Worm (Caenorhabditis elegans) whole organism, L2 larva: ENCODE data around the gene srx-10.

Source experiments
- R02D3.7 ChIP-seq: fragments of 150-350 bp; optimal IDR thresholded peaks from 2 replicates; lab custom pipeline; 2014; ENCODE audit warnings: missing biosample characterization, missing genetic modification characterization
- ZK546.5 ChIP-seq: sonication (generic microtip); optimal IDR thresholded peaks from 2 replicates; lab custom pipeline; 2017; ENCODE audit warnings: missing biosample characterization, missing genetic modification characterization
- alr-1 ChIP-seq: fragments of 150-350 bp; optimal IDR thresholded peaks from 2 replicates; lab custom pipeline; 2014; ENCODE audit warnings: missing biosample characterization, missing genetic modification characterization
- aly-2 ChIP-seq: fragments of 150-350 bp; optimal IDR thresholded peaks from 2 replicates; lab custom pipeline; 2014; ENCODE audit warnings: missing biosample characterization, missing genetic modification characterization
- ceh-16 ChIP-seq: fragments of 150-350 bp; optimal IDR thresholded peaks from 2 replicates; lab custom pipeline; 2014; ENCODE audit warnings: missing biosample characterization, missing genetic modification characterization
- ceh-82 ChIP-seq: fragments of 150-350 bp; optimal IDR thresholded peaks from 2 replicates; lab custom pipeline; 2014; ENCODE audit warnings: missing biosample characterization, missing genetic modification characterization
- crh-2 ChIP-seq: sonication (generic microtip); optimal IDR thresholded peaks from 2 replicates; lab custom pipeline; 2017; ENCODE audit warnings: missing biosample characterization, missing genetic modification characterization
- egl-27 ChIP-seq: sonication (generic microtip); optimal IDR thresholded peaks from 3 replicates; lab custom pipeline; 2017; ENCODE audit warnings: missing biosample characterization, missing genetic modification reagents, missing genetic modification characterization
- elt-1 ChIP-seq: fragments of 150-350 bp; optimal IDR thresholded peaks from 2 replicates; lab custom pipeline; 2014; ENCODE audit warnings: missing biosample characterization, missing genetic modification characterization
- fos-1 ChIP-seq: fragments of 150-350 bp; optimal IDR thresholded peaks from 2 replicates; lab custom pipeline; 2014; ENCODE audit warnings: missing biosample characterization, missing genetic modification characterization
- gmeb-1 ChIP-seq: fragments of 150-350 bp; optimal IDR thresholded peaks from 2 replicates; lab custom pipeline; 2014; ENCODE audit warnings: missing biosample characterization, missing genetic modification characterization
- lin-11 ChIP-seq: fragments of 150-350 bp; sonication (generic microtip); optimal IDR thresholded peaks from 2 replicates; lab custom pipeline; 2014; ENCODE audit warnings: missing biosample characterization, missing genetic modification characterization, inconsistent platforms, mixed read lengths
- lin-13 ChIP-seq: fragments of 150-350 bp; optimal IDR thresholded peaks from 2 replicates; lab custom pipeline; 2014; ENCODE audit warnings: missing biosample characterization, missing genetic modification reagents, missing genetic modification characterization
- lin-39 ChIP-seq: fragments of 150-350 bp; optimal IDR thresholded peaks from 2 replicates; lab custom pipeline; 2014; ENCODE audit warnings: missing biosample characterization, missing genetic modification reagents, missing genetic modification characterization
- lsy-2 ChIP-seq, 2 experiments: fragments of 150-350 bp in 1 of 2; sonication (generic microtip) in 1 of 2; optimal IDR thresholded peaks; 2 replicates each; lab custom pipeline; 2014 to 2017; ENCODE audit warnings: missing biosample characterization in 2 of 2, missing genetic modification characterization in 2 of 2
- mab-5 ChIP-seq: fragments of 150-350 bp; optimal IDR thresholded peaks from 2 replicates; lab custom pipeline; 2014; ENCODE audit warnings: missing biosample characterization, missing genetic modification characterization
- mbf-1 ChIP-seq: sonication (generic microtip); optimal IDR thresholded peaks from 2 replicates; lab custom pipeline; 2017; ENCODE audit warnings: missing biosample characterization, missing genetic modification characterization
- nhr-10 ChIP-seq: sonication (generic microtip); optimal IDR thresholded peaks from 2 replicates; lab custom pipeline; 2017; ENCODE audit warnings: missing biosample characterization, missing genetic modification characterization
- nhr-11 ChIP-seq: fragments of 150-350 bp; optimal IDR thresholded peaks from 2 replicates; lab custom pipeline; 2014; ENCODE audit warnings: missing biosample characterization, missing genetic modification characterization
- nhr-12 ChIP-seq: fragments of 150-350 bp; optimal IDR thresholded peaks from 2 replicates; lab custom pipeline; 2014; ENCODE audit warnings: missing biosample characterization, missing genetic modification characterization
- nhr-129 ChIP-seq: fragments of 150-350 bp; optimal IDR thresholded peaks from 2 replicates; lab custom pipeline; 2014; ENCODE audit warnings: missing biosample characterization, missing genetic modification characterization
- nhr-21 ChIP-seq: fragments of 150-350 bp; optimal IDR thresholded peaks from 2 replicates; lab custom pipeline; 2014; ENCODE audit warnings: missing biosample characterization, missing genetic modification characterization
- nhr-23 ChIP-seq: fragments of 150-350 bp; optimal IDR thresholded peaks from 2 replicates; lab custom pipeline; 2014; ENCODE audit warnings: missing biosample characterization, missing genetic modification reagents, missing genetic modification characterization
- nhr-237 ChIP-seq: fragments of 150-350 bp; optimal IDR thresholded peaks from 2 replicates; lab custom pipeline; 2014; ENCODE audit warnings: missing biosample characterization, missing genetic modification characterization
- nhr-25 ChIP-seq: fragments of 150-350 bp; sonication (generic microtip); optimal IDR thresholded peaks from 3 replicates; lab custom pipeline; 2014; ENCODE audit warnings: missing biosample characterization, missing genetic modification characterization
- nhr-6 ChIP-seq: fragments of 150-350 bp; optimal IDR thresholded peaks from 2 replicates; lab custom pipeline; 2014; ENCODE audit warnings: missing biosample characterization, missing genetic modification characterization
- nhr-77 ChIP-seq: fragments of 150-350 bp; optimal IDR thresholded peaks from 2 replicates; lab custom pipeline; 2014; ENCODE audit warnings: missing biosample characterization, missing genetic modification characterization
- sem-4 ChIP-seq: fragments of 150-350 bp; optimal IDR thresholded peaks from 2 replicates; lab custom pipeline; 2014; ENCODE audit warnings: missing biosample characterization, missing genetic modification reagents, missing genetic modification characterization
- skn-1 ChIP-seq: sonication (generic microtip); optimal IDR thresholded peaks from 2 replicates; lab custom pipeline; 2017; ENCODE audit warnings: missing biosample characterization, missing genetic modification characterization
- sma-9 ChIP-seq, 2 experiments: fragments of 150-350 bp in 1 of 2; sonication (generic microtip) in 1 of 2; optimal IDR thresholded peaks; 2 replicates each; lab custom pipeline; 2014 to 2016; ENCODE audit warnings: missing genetic modification characterization in 2 of 2, mild to moderate bottlenecking in 1 of 2, missing biosample characterization in 1 of 2, missing compliant biosample characterization in 1 of 2, missing genetic modification reagents in 1 of 2, moderate library complexity in 1 of 2
- snpc-4 ChIP-seq: fragments of 150-350 bp; optimal IDR thresholded peaks from 2 replicates; lab custom pipeline; 2014; ENCODE audit warnings: missing biosample characterization, missing genetic modification characterization
- unc-39 ChIP-seq: fragments of 150-350 bp; optimal IDR thresholded peaks from 2 replicates; lab custom pipeline; 2014; ENCODE audit warnings: missing biosample characterization, missing genetic modification characterization
- unc-55 ChIP-seq: fragments of 150-350 bp; sonication (generic microtip); optimal IDR thresholded peaks from 3 replicates; lab custom pipeline; 2014; ENCODE audit warnings: missing biosample characterization, missing genetic modification reagents, missing genetic modification characterization
- zag-1 ChIP-seq: fragments of 150-350 bp; optimal IDR thresholded peaks from 2 replicates; lab custom pipeline; 2014; ENCODE audit warnings: missing biosample characterization, missing genetic modification characterization
- ztf-11 ChIP-seq: sonication (generic microtip); optimal IDR thresholded peaks from 2 replicates; lab custom pipeline; 2017; ENCODE audit warnings: missing biosample characterization, missing genetic modification characterization
- ztf-4 ChIP-seq: fragments of 150-350 bp; optimal IDR thresholded peaks from 2 replicates; lab custom pipeline; 2014; ENCODE audit warnings: missing biosample characterization, missing genetic modification characterization

The srx-10 gene

DNA sequence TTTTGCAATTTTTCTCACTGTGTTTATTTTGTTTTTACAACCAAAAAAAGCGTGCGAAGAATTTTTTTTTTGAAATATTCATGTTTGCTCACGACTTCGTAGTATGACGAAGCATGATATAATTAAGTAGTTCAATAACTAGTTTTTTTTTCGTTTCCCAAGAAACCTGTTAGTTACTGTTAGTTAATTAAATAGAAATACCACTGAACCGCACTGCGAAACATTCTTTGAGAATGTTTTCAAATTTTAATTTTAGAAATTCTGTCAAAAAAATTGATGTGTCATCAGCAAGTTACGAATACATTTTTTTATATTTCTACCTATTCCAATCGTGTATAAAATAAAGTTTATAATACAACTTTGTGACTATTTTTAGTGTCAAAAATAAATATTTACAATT lies 19.9 kb downstream of the srx-10 start, which contains the start of gene srxa-12:
srxa-12 (plus strand) TSS at position 301 of the 400 bp plus-strand sequence.
- no peak for TF ChIP-seq R02D3.7 (tag; lab: Kevin White, UChicago)
- TF ChIP-seq ztf-4: no peak
- TF ChIP-seq ztf-11 (tag; lab: Kevin White, UChicago): no peak
- no peak for TF ChIP-seq nhr-237
- no peak for TF ChIP-seq ZK546.5 (tag; lab: Kevin White, UChicago)
- TF ChIP-seq lsy-2 (tag; optimal IDR thresholded peaks at IDR 0.05; lab: Kevin White, UChicago): no peak
- no peak for TF ChIP-seq mab-5 (tag; lab: Kevin White, UChicago)
- TF ChIP-seq ceh-82: no peak
- no peak for TF ChIP-seq elt-1
- TF ChIP-seq nhr-10 (tag; lab: Kevin White, UChicago): no peak
- TF ChIP-seq mbf-1 (tag; lab: Kevin White, UChicago): no peak
- no peak for TF ChIP-seq crh-2 (tag; lab: Kevin White, UChicago)
- TF ChIP-seq nhr-6: no peak
- no peak for TF ChIP-seq fos-1 (tag; lab: Kevin White, UChicago)
- no peak for TF ChIP-seq nhr-23 (tag; lab: Kevin White, UChicago)
- no peak for TF ChIP-seq gmeb-1 (tag; lab: Kevin White, UChicago)
- no peak for TF ChIP-seq nhr-129
- TF ChIP-seq skn-1 (tag; lab: Kevin White, UChicago): no peak
- no peak for TF ChIP-seq nhr-77 (tag; lab: Kevin White, UChicago)
- TF ChIP-seq, all 48 proteins: peak for 0

ce11 chrV:13923851-13924250 lies 22.4 kb downstream of the srx-10 start, which contains the start of gene srxa-11:
srxa-11 (plus strand) TSS chrV:13924151.
- TF ChIP-seq unc-39 (tag; lab: Kevin White, UChicago): no peak
- TF ChIP-seq nhr-237: no peak
- TF ChIP-seq alr-1 (tag; lab: Kevin White, UChicago): no peak
- TF ChIP-seq zag-1 (tag; lab: Kevin White, UChicago): no peak
- TF ChIP-seq nhr-77 (tag; lab: Kevin White, UChicago): no peak
- TF ChIP-seq egl-27 (tag; lab: Kevin White, UChicago): no peak
- no peak for TF ChIP-seq aly-2 (tag; lab: Kevin White, UChicago)
- no peak for TF ChIP-seq ceh-16 (tag; lab: Kevin White, UChicago)
- TF ChIP-seq nhr-6: no peak
- TF ChIP-seq nhr-25: no peak

- TF ChIP-seq nhr-12 (tag; lab: Kevin White, UChicago): no peak
- no peak for TF ChIP-seq elt-1
- no peak for TF ChIP-seq nhr-129
- no peak for TF ChIP-seq nhr-11 (tag; lab: Kevin White, UChicago)
- TF ChIP-seq ZK546.5 (tag; lab: Kevin White, UChicago): no peak
- TF ChIP-seq lin-39 (tag; lab: Kevin White, UChicago): no peak
These were observed 25.6 kb downstream of the srx-10 start, which contains the start of gene srx-42 for ce11 chrV:13920730-13921129. srx-42 (plus strand) TSS chrV:13921030.

DNA sequence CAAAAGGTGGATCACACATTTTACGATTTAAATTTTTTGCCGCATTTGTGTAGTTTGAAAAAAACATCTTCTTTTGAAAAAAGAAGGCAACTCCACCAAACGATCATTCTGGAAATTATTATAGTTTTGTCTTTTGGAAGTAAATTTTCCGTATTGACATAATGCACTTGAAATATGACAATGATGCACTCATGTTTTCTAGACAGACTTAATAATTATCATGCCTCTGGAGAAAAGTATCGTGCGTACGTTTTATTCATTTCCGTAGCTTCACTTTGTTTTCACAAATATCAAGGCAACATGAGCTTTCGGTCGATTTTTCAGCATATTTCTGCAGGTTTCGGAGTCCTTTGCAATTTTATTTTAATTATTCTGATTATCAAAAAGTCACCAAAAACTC lies 27.9 kb downstream of the srx-10 start, which contains the start of gene str-250:
str-250 (plus strand) TSS at position 301 of the 400 bp plus-strand sequence.
- no peak for TF ChIP-seq alr-1 (tag; lab: Kevin White, UChicago)

DNA sequence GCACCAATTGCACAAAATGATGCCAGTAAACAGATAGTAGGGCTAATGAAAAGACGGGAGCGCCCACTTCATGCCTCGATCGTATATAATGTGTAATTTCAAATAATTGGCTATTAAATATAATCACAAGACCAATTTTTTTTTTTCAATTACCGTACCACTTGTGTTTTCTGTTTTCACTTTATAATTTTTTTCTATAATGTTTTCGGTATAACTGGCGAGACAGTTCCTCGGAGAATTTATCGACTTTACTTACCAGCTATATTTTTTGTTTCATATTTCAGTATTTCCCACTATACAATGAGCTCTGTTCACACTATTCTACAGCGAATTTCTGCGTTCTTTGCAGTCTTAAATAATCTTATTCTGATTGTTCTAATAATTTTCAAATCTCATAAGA lies 30.1 kb downstream of the srx-10 start, which contains the start of gene str-252:
str-252 (plus strand) TSS at position 301 of the 400 bp plus-strand sequence.
- TF ChIP-seq sem-4: no peak
- no peak for TF ChIP-seq lin-39 (tag; lab: Kevin White, UChicago)
- no peak for TF ChIP-seq nhr-21 (tag; lab: Kevin White, UChicago)
- TF ChIP-seq sma-9 (GFP tag; optimal IDR thresholded peaks at IDR 0.05; lab: Kevin White, UChicago): no peak
- TF ChIP-seq sma-9 (tag; optimal IDR thresholded peaks at IDR 0.05; lab: Kevin White, UChicago): no peak
- no peak for TF ChIP-seq unc-55 (GFP tag; lab: Kevin White, UChicago)
- no peak for TF ChIP-seq zag-1 (tag; lab: Kevin White, UChicago)
- TF ChIP-seq nhr-6: no peak
- no peak for TF ChIP-seq nhr-237
- no peak for TF ChIP-seq lin-11 (tag; lab: Kevin White, UChicago)
- TF ChIP-seq egl-27 (tag; lab: Kevin White, UChicago): no peak
- TF ChIP-seq nhr-11 (tag; lab: Kevin White, UChicago): no peak
- no peak for TF ChIP-seq lin-13
- TF ChIP-seq ceh-16 (tag; lab: Kevin White, UChicago): no peak
- TF ChIP-seq crh-2 (tag; lab: Kevin White, UChicago): no peak
- no peak for TF ChIP-seq snpc-4
